Worm (Caenorhabditis elegans): ENCODE measurements around the gene rps-3.

DNA sequence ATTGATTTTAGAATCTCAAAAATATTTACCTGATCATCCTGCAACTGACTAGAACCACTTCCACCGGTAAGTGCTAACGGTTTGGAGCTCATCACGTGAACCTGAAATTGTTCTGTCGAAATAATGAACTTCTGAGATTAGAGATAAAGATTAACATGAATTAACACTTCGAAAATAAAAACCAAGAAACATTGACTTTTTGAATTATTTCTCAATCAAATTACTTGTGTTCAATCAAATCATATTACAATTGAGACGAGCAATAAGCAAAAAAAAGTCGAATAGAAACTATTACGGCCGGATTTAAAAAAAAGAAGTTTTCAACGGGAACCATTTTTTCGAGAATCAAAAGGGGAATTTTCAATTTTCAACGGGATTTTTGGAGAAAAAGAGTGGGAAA is 39.1 kb downstream of the rps-3 start, which contains the start of gene bcas-2:
- TF ChIP-seq fos-1 (tag; optimal IDR thresholded peaks at IDR 0.05) = no peak
- TF ChIP-seq nhr-25 (tag; optimal IDR thresholded peaks at IDR 0.05; ENCODE audit: borderline replicate concordance, insufficient read depth) = no peak
- no peak for TF ChIP-seq zfp-3 (GFP tag; conservative IDR thresholded peaks at IDR 0.05)
- TF ChIP-seq lir-3 (tag; optimal IDR thresholded peaks at IDR 0.05) = no peak
- TF ChIP-seq lin-15B (tag; optimal IDR thresholded peaks at IDR 0.05) = no peak
- TF ChIP-seq nhr-28 (tag; optimal IDR thresholded peaks at IDR 0.05) = no peak
- no peak for TF ChIP-seq ceh-82 (tag; optimal IDR thresholded peaks at IDR 0.05)
- no peak for TF ChIP-seq fkh-10 (GFP tag; optimal IDR thresholded peaks at IDR 0.05)
